Worm (Caenorhabditis elegans): ENCODE results near the gene lec-10.

- TF ChIP-seq flt-1 (GFP tag; IDR thresholded peaks at IDR 0.05) (no peak), ama-1 (optimal IDR thresholded peaks at IDR 0.05) (no peak), F13C5.2 (tag; optimal IDR thresholded peaks at IDR 0.05) (no peak), scrt-1 (GFP tag; IDR thresholded peaks at IDR 0.05) (no peak), aly-1 (tag; optimal IDR thresholded peaks at IDR 0.05) (no peak), tra-4 (tag; optimal IDR thresholded peaks at IDR 0.05) (no peak)
Measured at ce11 chrV:6450129-6451011, 38.5 kb downstream of the lec-10 start, which contains the start of gene acl-8.

All from whole organism, early embryonic.